Fruit fly (Drosophila melanogaster) whole organism, embryonic: Measurements from ENCODE around the gene CG11912.
A peak's percentile ranks its signal among the peaks of the same experiment; 100 is the strongest.

Experiments
- B-H1 ChIP-seq: fragments of 200-800 bp; sonication (Bioruptor generic); IDR thresholded peaks from 3 replicates; pipeline ENCODE4 v1.3.6; 2022; ENCODE audit warnings: missing biosample characterization, missing genetic modification characterization
- Bgb ChIP-seq: fragments of 200-800 bp; sonication (Bioruptor generic); IDR thresholded peaks from 2 replicates; pipeline ENCODE4 v1.3.6; 2022; ENCODE audit warnings: missing biosample characterization, missing genetic modification characterization; ENCODE audit not compliant: partially characterized antibody
- Blimp-1 ChIP-seq: fragments of 200-800 bp; sonication (Bioruptor generic); optimal IDR thresholded peaks from 3 replicates; lab custom pipeline; 2018; ENCODE audit warnings: missing biosample characterization, missing genetic modification characterization, mild to moderate bottlenecking, moderate library complexity, missing genetic modification reagents
- CG10565 ChIP-seq: fragments of 200-800 bp; sonication (Bioruptor generic); optimal IDR thresholded peaks from 3 replicates; lab custom pipeline; 2016; ENCODE audit warnings: missing biosample characterization, mild to moderate bottlenecking, missing genetic modification characterization
- CG10979 ChIP-seq: fragments of 200-800 bp; sonication (Bioruptor generic); optimal IDR thresholded peaks from 2 replicates; lab custom pipeline; 2018; ENCODE audit warnings: missing biosample characterization, mild to moderate bottlenecking, missing genetic modification characterization, moderate library complexity
- CG12391 ChIP-seq: fragments of 200-800 bp; sonication (Bioruptor generic); optimal IDR thresholded peaks from 3 replicates; lab custom pipeline; 2018; ENCODE audit warnings: missing biosample characterization, mild to moderate bottlenecking, missing genetic modification characterization, moderate library complexity
- CG13775 ChIP-seq: fragments of 200-800 bp; sonication (Bioruptor generic); optimal IDR thresholded peaks from 3 replicates; lab custom pipeline; 2017; ENCODE audit warnings: missing biosample characterization, mild to moderate bottlenecking, missing genetic modification characterization
- CG13894 ChIP-seq: fragments of 200-800 bp; sonication (Bioruptor generic); optimal IDR thresholded peaks from 3 replicates; lab custom pipeline; 2018; ENCODE audit warnings: missing biosample characterization, mild to moderate bottlenecking, missing genetic modification characterization, moderate library complexity
- CG14860 ChIP-seq: fragments of 200-800 bp; sonication (Bioruptor generic); IDR thresholded peaks from 3 replicates; pipeline ENCODE4 v1.3.6; 2022; ENCODE audit warnings: missing biosample characterization, missing genetic modification characterization; ENCODE audit not compliant: partially characterized antibody
- CG1529 ChIP-seq: fragments of 200-800 bp; sonication (Bioruptor generic); optimal IDR thresholded peaks from 3 replicates; lab custom pipeline; 2018; ENCODE audit warnings: missing biosample characterization, missing genetic modification characterization
- CG17385 ChIP-seq: fragments of 200-800 bp; sonication (Bioruptor generic); optimal IDR thresholded peaks from 3 replicates; lab custom pipeline; 2018; ENCODE audit warnings: missing biosample characterization, mild to moderate bottlenecking, missing genetic modification characterization
- CG17568 ChIP-seq: fragments of 200-800 bp; sonication (Bioruptor generic); optimal IDR thresholded peaks from 2 replicates; lab custom pipeline; 2018; ENCODE audit warnings: missing biosample characterization, mild to moderate bottlenecking, missing genetic modification characterization, moderate library complexity
- CG18764 ChIP-seq: fragments of 200-800 bp; sonication (Bioruptor generic); optimal IDR thresholded peaks from 3 replicates; lab custom pipeline; 2016; ENCODE audit warnings: missing biosample characterization, missing genetic modification characterization
- CG2199 ChIP-seq: fragments of 200-800 bp; sonication (Bioruptor generic); IDR thresholded peaks from 3 replicates; pipeline ENCODE4 v1.3.6; 2022; ENCODE audit warnings: missing biosample characterization, missing genetic modification characterization
- CG32772 ChIP-seq: fragments of 200-800 bp; sonication (Bioruptor generic); IDR thresholded peaks from 2 replicates; pipeline ENCODE4 v1.3.6; 2022; ENCODE audit warnings: missing biosample characterization, missing genetic modification characterization
- CG3407 ChIP-seq: fragments of 200-800 bp; sonication (Bioruptor generic); optimal IDR thresholded peaks from 2 replicates; lab custom pipeline; 2018; ENCODE audit warnings: missing biosample characterization, mild to moderate bottlenecking, missing genetic modification characterization
- CG4707 ChIP-seq: fragments of 200-800 bp; sonication (Bioruptor generic); optimal IDR thresholded peaks from 2 replicates; lab custom pipeline; 2018; ENCODE audit warnings: missing biosample characterization, mild to moderate bottlenecking, missing genetic modification characterization, moderate library complexity
- CG6765 ChIP-seq: fragments of 200-800 bp; sonication (Bioruptor generic); optimal IDR thresholded peaks from 3 replicates; lab custom pipeline; 2017; ENCODE audit warnings: missing biosample characterization, mild to moderate bottlenecking, missing genetic modification characterization
- CG6791 ChIP-seq: fragments of 200-800 bp; sonication (Bioruptor generic); IDR thresholded peaks from 3 replicates; pipeline ENCODE4 v1.3.6; 2022; ENCODE audit warnings: missing biosample characterization, missing genetic modification characterization; ENCODE audit not compliant: partially characterized antibody
- CG6813 ChIP-seq: fragments of 200-800 bp; sonication (Bioruptor generic); optimal IDR thresholded peaks from 2 replicates; lab custom pipeline; 2017; ENCODE audit warnings: missing biosample characterization, missing genetic modification characterization, mild to moderate bottlenecking, moderate library complexity, missing genetic modification reagents
- CG7839 ChIP-seq: fragments of 200-800 bp; sonication (Bioruptor generic); optimal IDR thresholded peaks from 3 replicates; lab custom pipeline; 2018; ENCODE audit warnings: missing biosample characterization, mild to moderate bottlenecking, missing genetic modification characterization, moderate library complexity
- CG9609 ChIP-seq: fragments of 200-800 bp; sonication (Bioruptor generic); optimal IDR thresholded peaks from 3 replicates; lab custom pipeline; 2016; ENCODE audit warnings: missing biosample characterization, missing genetic modification characterization
- CoRest ChIP-seq: fragments of 200-800 bp; sonication (Bioruptor generic); optimal IDR thresholded peaks from 3 replicates; lab custom pipeline; 2018; ENCODE audit warnings: missing biosample characterization, mild to moderate bottlenecking, missing genetic modification characterization, moderate library complexity
- D19B ChIP-seq: fragments of 200-800 bp; sonication (Bioruptor generic); optimal IDR thresholded peaks from 2 replicates; lab custom pipeline; 2017; ENCODE audit warnings: missing biosample characterization, mild to moderate bottlenecking, missing genetic modification characterization
- Dip2 ChIP-seq: fragments of 200-800 bp; sonication (Bioruptor generic); IDR thresholded peaks from 2 replicates; pipeline ENCODE4 v1.3.6; 2022; ENCODE audit warnings: missing biosample characterization, missing genetic modification characterization
- Dip3 ChIP-seq: fragments of 200-800 bp; sonication (Bioruptor generic); optimal IDR thresholded peaks from 3 replicates; lab custom pipeline; 2016; ENCODE audit warnings: missing biosample characterization, missing genetic modification characterization
- Dll ChIP-seq: fragments of 200-800 bp; sonication (Bioruptor generic); IDR thresholded peaks from 4 replicates; pipeline ENCODE4 v1.3.6; 2022; ENCODE audit warnings: missing biosample characterization, missing genetic modification characterization; ENCODE audit not compliant: partially characterized antibody
- Dref ChIP-seq: fragments of 200-800 bp; sonication (Bioruptor generic); IDR thresholded peaks from 2 replicates; pipeline ENCODE4 v1.3.6; 2022; ENCODE audit warnings: missing biosample characterization, missing genetic modification characterization
- E2f2 ChIP-seq: fragments of 200-800 bp; sonication (Bioruptor generic); IDR thresholded peaks from 2 replicates; pipeline ENCODE4 v1.3.6; 2022; ENCODE audit warnings: missing biosample characterization, missing genetic modification characterization
- Elba2 ChIP-seq: fragments of 200-800 bp; sonication (Bioruptor generic); optimal IDR thresholded peaks from 3 replicates; lab custom pipeline; 2016; ENCODE audit warnings: missing biosample characterization, missing genetic modification characterization
- Gug ChIP-seq: fragments of 200-800 bp; sonication (Bioruptor generic); IDR thresholded peaks from 4 replicates; pipeline ENCODE4 v1.3.6; 2022; ENCODE audit warnings: missing biosample characterization, missing genetic modification characterization
- HHEX ChIP-seq: fragments of 200-800 bp; sonication (Bioruptor generic); optimal IDR thresholded peaks from 3 replicates; lab custom pipeline; 2017; ENCODE audit warnings: missing biosample characterization, mild to moderate bottlenecking, missing genetic modification characterization, missing genetic modification reagents
- HmgZ ChIP-seq: fragments of 200-800 bp; sonication (Bioruptor generic); optimal IDR thresholded peaks from 2 replicates; lab custom pipeline; 2018; ENCODE audit warnings: missing biosample characterization, mild to moderate bottlenecking, missing genetic modification characterization
- Lim3 ChIP-seq: fragments of 200-800 bp; sonication (Bioruptor generic); IDR thresholded peaks from 2 replicates; pipeline ENCODE4 v1.3.6; 2022; ENCODE audit warnings: missing biosample characterization, missing genetic modification characterization
- Sry-δ ChIP-seq: fragments of 200-800 bp; sonication (Bioruptor generic); optimal IDR thresholded peaks from 2 replicates; lab custom pipeline; 2016; ENCODE audit warnings: missing biosample characterization, missing genetic modification characterization
- croc ChIP-seq: fragments of 200-800 bp; sonication (Bioruptor generic); conservative IDR thresholded peaks from 3 replicates; pipeline ENCODE4 v1.3.6; 2022; ENCODE audit warnings: missing biosample characterization, missing genetic modification characterization
- dimm ChIP-seq: fragments of 200-800 bp; sonication (Bioruptor generic); IDR thresholded peaks from 2 replicates; pipeline ENCODE4 v1.3.6; 2022; ENCODE audit warnings: missing biosample characterization, missing genetic modification characterization
- dmrt99B ChIP-seq: fragments of 200-800 bp; sonication (Bioruptor generic); optimal IDR thresholded peaks from 2 replicates; lab custom pipeline; 2018; ENCODE audit warnings: missing biosample characterization, mild to moderate bottlenecking, missing genetic modification characterization, moderate library complexity
- h ChIP-seq: fragments of >200 bp; optimal IDR thresholded peaks from 2 replicates; lab custom pipeline; 2017
- jing ChIP-seq: fragments of 200-800 bp; sonication (Bioruptor generic); optimal IDR thresholded peaks from 2 replicates; lab custom pipeline; 2018; ENCODE audit warnings: missing biosample characterization, mild to moderate bottlenecking, missing genetic modification characterization
- knrl ChIP-seq: fragments of 200-800 bp; sonication (Bioruptor generic); IDR thresholded peaks from 3 replicates; pipeline ENCODE4 v1.3.6; 2022; ENCODE audit warnings: missing biosample characterization, missing genetic modification characterization; ENCODE audit not compliant: partially characterized antibody
- lbe ChIP-seq: fragments of 200-800 bp; sonication (Bioruptor generic); optimal IDR thresholded peaks from 2 replicates; lab custom pipeline; 2016; ENCODE audit warnings: missing biosample characterization, mild to moderate bottlenecking, missing genetic modification characterization
- luna ChIP-seq: fragments of 200-800 bp; sonication (Bioruptor generic); optimal IDR thresholded peaks from 2 replicates; lab custom pipeline; 2016; ENCODE audit warnings: missing biosample characterization, missing genetic modification characterization
- onecut ChIP-seq: fragments of 200-800 bp; sonication (Bioruptor generic); IDR thresholded peaks from 2 replicates; pipeline ENCODE4 v1.3.6; 2022; ENCODE audit warnings: missing biosample characterization, missing genetic modification characterization
- otp ChIP-seq: fragments of 200-800 bp; sonication (Bioruptor generic); IDR thresholded peaks from 3 replicates; pipeline ENCODE4, ENCODE4 v1.3.6; 2022; ENCODE audit warnings: missing biosample characterization, missing genetic modification characterization
- rib ChIP-seq: fragments of 200-800 bp; sonication (Bioruptor generic); IDR thresholded peaks from 2 replicates; pipeline ENCODE4 v1.3.6; 2022; ENCODE audit warnings: missing biosample characterization, missing genetic modification characterization
- sens-2 ChIP-seq: fragments of 200-800 bp; sonication (Bioruptor generic); IDR thresholded peaks from 2 replicates; pipeline ENCODE4 v1.3.6; 2022; ENCODE audit warnings: missing biosample characterization, missing genetic modification characterization
- slbo ChIP-seq: fragments of 200-800 bp; sonication (Bioruptor generic); IDR thresholded peaks from 2 replicates; pipeline ENCODE4 v1.3.6; 2022; ENCODE audit warnings: missing biosample characterization, missing genetic modification characterization
- sna ChIP-seq: fragments of 200-800 bp; sonication (Bioruptor generic); IDR thresholded peaks from 2 replicates; pipeline ENCODE4 v1.3.6; 2022; ENCODE audit warnings: missing biosample characterization, missing genetic modification characterization; ENCODE audit not compliant: partially characterized antibody
- toy ChIP-seq: fragments of 200-800 bp; sonication (Bioruptor generic); IDR thresholded peaks from 2 replicates; pipeline ENCODE4 v1.3.6; 2022; ENCODE audit warnings: missing biosample characterization, missing genetic modification characterization
- zen2 ChIP-seq: fragments of 200-800 bp; sonication (Bioruptor generic); IDR thresholded peaks from 3 replicates; pipeline ENCODE4 v1.3.6; 2022; ENCODE audit warnings: missing biosample characterization, missing genetic modification characterization; ENCODE audit not compliant: partially characterized antibody

Gene CG11912

DNA sequence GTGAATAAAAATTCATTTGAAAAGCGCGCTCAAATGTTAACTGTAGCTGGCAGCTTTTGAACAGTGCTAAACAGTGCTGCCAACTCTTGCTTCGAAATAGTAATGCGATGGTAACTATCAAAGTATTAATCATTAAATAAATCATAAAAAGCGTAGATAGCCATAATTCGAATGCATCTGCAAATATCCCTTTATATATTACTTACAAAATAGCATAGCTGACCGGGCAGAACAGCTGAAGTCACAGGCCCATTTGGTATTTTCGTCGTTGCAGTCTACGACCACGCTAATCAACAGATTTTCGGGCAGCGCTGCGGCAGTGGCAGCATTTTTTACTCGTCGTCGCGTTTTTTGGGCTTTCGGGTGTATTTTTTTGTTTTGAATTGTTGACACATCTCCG lies 13.4 kb downstream of the CG11912 start, which contains the start of gene Plc21C (continued):
- no peak for TF ChIP-seq sna (GFP tag; lab: Robert Waterston, UW)
- TF ChIP-seq CG1529 (GFP tag; lab: Kevin White, UChicago): no peak
- no peak; the same call in 2 of the 3 replicates for TF ChIP-seq zen2 (GFP tag; lab: Robert Waterston, UW)
- TF ChIP-seq CG2199: no peak
- TF ChIP-seq Blimp-1 (GFP tag; lab: Kevin White, UChicago): peak; percentile 24
- peak; percentile 57; the same call in 2 of the 3 replicates for TF ChIP-seq knrl (GFP tag; lab: Robert Waterston, UW)
- TF ChIP-seq CG6765 (GFP tag; lab: Kevin White, UChicago): no peak
- no peak for TF ChIP-seq CG4707 (GFP tag; lab: Kevin White, UChicago)
- no peak for TF ChIP-seq CG6791 (GFP tag; lab: Robert Waterston, UW)
- no peak for TF ChIP-seq Lim3
- peak; percentile 41; the same call in 1 of the 2 replicates for TF ChIP-seq Dref
- TF ChIP-seq CG17568: peak; percentile 17
- TF ChIP-seq otp (GFP tag; lab: Robert Waterston, UW): no peak
- no peak for TF ChIP-seq CG10565 (GFP tag; lab: Kevin White, UChicago)
- TF ChIP-seq CG6813 (GFP tag; lab: Kevin White, UChicago): no peak
- no peak for TF ChIP-seq Elba2
- no peak for TF ChIP-seq CG18764 (GFP tag; lab: Kevin White, UChicago)
- TF ChIP-seq luna (GFP tag; lab: Kevin White, UChicago): no peak
- TF ChIP-seq Dll (GFP tag; lab: Robert Waterston, UW): peak; percentile 60; the same call in 3 of the 4 replicates
- TF ChIP-seq rib (GFP tag; lab: Robert Waterston, UW): no peak
- TF ChIP-seq croc (GFP tag; lab: Robert Waterston, UW): no peak
- peak; percentile 60 for TF ChIP-seq CG13894
- TF ChIP-seq Bgb (GFP tag; lab: Robert Waterston, UW): peak; percentile 43; the same call in 1 of the 2 replicates
- no peak for TF ChIP-seq CG14860 (GFP tag; lab: Robert Waterston, UW)
- peak; percentile 17 for TF ChIP-seq dmrt99B (tag; lab: Kevin White, UChicago)
- no peak for TF ChIP-seq CG32772 (GFP tag; lab: Robert Waterston, UW)
- peak; percentile 21 for TF ChIP-seq CG10979
- peak; percentile 80 for TF ChIP-seq HmgZ
- no peak for TF ChIP-seq h (lab: Kevin White, UChicago)
- no peak for TF ChIP-seq D19B
- TF ChIP-seq CG12391 (tag; lab: Kevin White, UChicago): peak; percentile 65
- TF ChIP-seq CG9609 (GFP tag; lab: Kevin White, UChicago): peak; percentile 28
- peak; percentile 43 for TF ChIP-seq CG13775 (GFP tag; lab: Kevin White, UChicago)
- no peak for TF ChIP-seq lbe (GFP tag; lab: Kevin White, UChicago)
- no peak for TF ChIP-seq B-H1 (GFP tag; lab: Robert Waterston, UW)
- TF ChIP-seq E2f2: peak; percentile 100
- no peak for TF ChIP-seq HHEX (GFP tag; lab: Kevin White, UChicago)
- TF ChIP-seq sens-2 (GFP tag; lab: Robert Waterston, UW): no peak
- TF ChIP-seq Sry-δ (GFP tag; lab: Kevin White, UChicago): peak; percentile 65
- peak; percentile 62 for TF ChIP-seq slbo
- peak; percentile 41 for TF ChIP-seq CG7839
- no peak for TF ChIP-seq Gug (GFP tag; lab: Robert Waterston, UW)
- TF ChIP-seq jing (GFP tag; lab: Kevin White, UChicago): no peak
- peak; percentile 35 for TF ChIP-seq Dip3 (GFP tag; lab: Kevin White, UChicago)
- TF ChIP-seq CG17385 (GFP tag; lab: Kevin White, UChicago): no peak
- no peak for TF ChIP-seq dimm
- TF ChIP-seq onecut (GFP tag; lab: Robert Waterston, UW): no peak
- TF ChIP-seq CG3407 (GFP tag; lab: Kevin White, UChicago): no peak
- no peak for TF ChIP-seq toy (GFP tag; lab: Robert Waterston, UW)
- peak; percentile 69 for TF ChIP-seq CoRest
- no peak for TF ChIP-seq Dip2 (GFP tag; lab: Robert Waterston, UW)
